Worm (Caenorhabditis elegans) whole organism, L1 larva: ENCODE measurements around the gene C16D9.1.

Experiments
- C34B4.2 ChIP-seq: sonication (generic microtip); optimal IDR thresholded peaks from 2 replicates; lab custom pipeline; 2017; ENCODE audit warnings: mild to moderate bottlenecking, missing genetic modification characterization, missing compliant biosample characterization
- F16B12.6 ChIP-seq: fragments of 150-350 bp; optimal IDR thresholded peaks from 2 replicates; lab custom pipeline; 2014; ENCODE audit warnings: missing biosample characterization, missing genetic modification characterization
- alr-1 ChIP-seq: fragments of 200-800 bp; sonication (Bioruptor generic); optimal IDR thresholded peaks from 2 replicates; lab custom pipeline; 2018; ENCODE audit warnings: borderline replicate concordance, mild to moderate bottlenecking, missing genetic modification characterization, missing compliant biosample characterization
- aly-2 ChIP-seq: fragments of 150-350 bp; optimal IDR thresholded peaks from 2 replicates; lab custom pipeline; 2014; ENCODE audit warnings: missing biosample characterization, missing genetic modification characterization
- ama-1 ChIP-seq: fragments of 150-350 bp; optimal IDR thresholded peaks from 2 replicates; lab custom pipeline; 2014
- ceh-88 ChIP-seq: fragments of 200-800 bp; sonication (Bioruptor generic); IDR thresholded peaks from 2 replicates; pipeline ENCODE4 v1.3.6; 2022; ENCODE audit warnings: missing genetic modification characterization, missing compliant biosample characterization
- dpl-1 ChIP-seq, 3 experiments: fragments of 150-350 bp in 2 of 3; sonication (generic microtip) in 1 of 3; optimal IDR thresholded peaks; 2 replicates each; lab custom pipeline; 2014 to 2017; ENCODE audit warnings: missing biosample characterization in 3 of 3, missing genetic modification characterization in 3 of 3, missing genetic modification reagents in 3 of 3
- efl-1 ChIP-seq, 4 experiments: fragments of 150-350 bp; optimal IDR thresholded peaks in 3 of 4; peaks in 1 of 4; 1 replicate in 1 of 4; 2 replicates in 3 of 4; lab custom pipeline; 2014; ENCODE audit warnings: missing biosample characterization in 2 of 4, missing genetic modification characterization in 2 of 4, missing genetic modification reagents in 2 of 4
- efl-3 ChIP-seq: fragments of 200-800 bp; sonication (Bioruptor generic); optimal IDR thresholded peaks from 2 replicates; lab custom pipeline; 2018; ENCODE audit warnings: mild to moderate bottlenecking, missing genetic modification characterization, missing compliant biosample characterization
- egl-13 ChIP-seq: sonication (generic microtip); optimal IDR thresholded peaks from 2 replicates; lab custom pipeline; 2016; ENCODE audit warnings: missing genotype, missing genetic modification reagents, missing genetic modification characterization, missing compliant biosample characterization
- egl-27 ChIP-seq, 2 experiments: fragments of 150-350 bp in 1 of 2; sonication (generic microtip); optimal IDR thresholded peaks; 3 replicates each; lab custom pipeline; 2017 to 2018; ENCODE audit warnings: missing biosample characterization in 2 of 2, missing genetic modification characterization in 2 of 2, missing genetic modification reagents in 2 of 2
- elt-2 ChIP-seq: sonication (generic microtip); optimal IDR thresholded peaks from 2 replicates; lab custom pipeline; 2016; ENCODE audit warnings: missing genetic modification characterization, mild to moderate bottlenecking, inconsistent platforms, missing compliant biosample characterization, missing genetic modification reagents
- elt-3 ChIP-seq, 6 experiments: fragments of 150-350 bp in 1 of 6; sonication (generic microtip); optimal IDR thresholded peaks; 2 replicates each; lab custom pipeline; 2017 to 2018; ENCODE audit warnings: missing biosample characterization in 6 of 6, missing genetic modification characterization in 6 of 6, inconsistent platforms in 1 of 6
- fkh-10 ChIP-seq: sonication (generic microtip); optimal IDR thresholded peaks from 2 replicates; lab custom pipeline; 2017; ENCODE audit warnings: missing biosample characterization, missing genetic modification reagents, missing genetic modification characterization
- fkh-8 ChIP-seq: sonication (generic microtip); optimal IDR thresholded peaks from 2 replicates; lab custom pipeline; 2016; ENCODE audit warnings: mild to moderate bottlenecking, missing genetic modification characterization, missing compliant biosample characterization
- fos-1 ChIP-seq: fragments of 150-350 bp; optimal IDR thresholded peaks from 2 replicates; lab custom pipeline; 2014; ENCODE audit warnings: missing biosample characterization, missing genetic modification characterization
- hlh-4 ChIP-seq: sonication (generic microtip); optimal IDR thresholded peaks from 2 replicates; lab custom pipeline; 2016; ENCODE audit warnings: mild to moderate bottlenecking, missing genetic modification characterization, missing compliant biosample characterization
- irx-1 ChIP-seq: sonication (generic microtip); optimal IDR thresholded peaks from 2 replicates; lab custom pipeline; 2016; ENCODE audit warnings: missing genetic modification characterization, missing compliant biosample characterization
- lin-13 ChIP-seq: fragments of 150-350 bp; optimal IDR thresholded peaks from 2 replicates; lab custom pipeline; 2014; ENCODE audit warnings: missing biosample characterization, missing genetic modification reagents, missing genetic modification characterization
- lin-15B ChIP-seq: fragments of 150-350 bp; sonication (generic microtip); optimal IDR thresholded peaks from 3 replicates; lab custom pipeline; 2014; ENCODE audit warnings: missing biosample characterization, missing genetic modification characterization
- lin-39 ChIP-seq: fragments of 150-350 bp; optimal IDR thresholded peaks from 2 replicates; lab custom pipeline; 2014; ENCODE audit warnings: missing biosample characterization, missing genetic modification reagents, missing genetic modification characterization
- lir-3 ChIP-seq: sonication (generic microtip); optimal IDR thresholded peaks from 2 replicates; lab custom pipeline; 2016; ENCODE audit warnings: mild to moderate bottlenecking, missing genetic modification characterization, moderate library complexity, missing compliant biosample characterization; ENCODE audit not compliant: poor library complexity
- lsy-2 ChIP-seq, 2 experiments: fragments of 150-350 bp; optimal IDR thresholded peaks; 2 replicates each; lab custom pipeline; 2014; ENCODE audit warnings: missing biosample characterization in 2 of 2, missing genetic modification characterization in 2 of 2
- mdl-1 ChIP-seq, 2 experiments: fragments of 150-350 bp; optimal IDR thresholded peaks; 2 replicates each; lab custom pipeline; 2014 to 2017; ENCODE audit warnings: missing biosample characterization in 2 of 2, missing genetic modification characterization in 2 of 2, inconsistent platforms in 1 of 2
- mef-2 ChIP-seq: fragments of 150-350 bp; optimal IDR thresholded peaks from 2 replicates; lab custom pipeline; 2014; ENCODE audit warnings: missing biosample characterization, missing genetic modification characterization
- mep-1 ChIP-seq: fragments of 150-350 bp; optimal IDR thresholded peaks from 2 replicates; lab custom pipeline; 2014; ENCODE audit warnings: missing biosample characterization, missing genetic modification characterization
- nhr-12 ChIP-seq: sonication (generic microtip); optimal IDR thresholded peaks from 2 replicates; lab custom pipeline; 2017; ENCODE audit warnings: missing biosample characterization, missing genetic modification characterization
- nhr-19 ChIP-seq: fragments of 200-800 bp; sonication (Bioruptor generic); conservative IDR thresholded peaks from 2 replicates; pipeline ENCODE4 v1.3.6; 2022; ENCODE audit warnings: missing genetic modification characterization, missing compliant biosample characterization
- nhr-47 ChIP-seq: sonication (generic microtip); optimal IDR thresholded peaks from 2 replicates; lab custom pipeline; 2016; ENCODE audit warnings: mild to moderate bottlenecking, missing genetic modification characterization, moderate library complexity, missing compliant biosample characterization
- nhr-71 ChIP-seq: sonication (generic microtip); optimal IDR thresholded peaks from 2 replicates; lab custom pipeline; 2016; ENCODE audit warnings: mild to moderate bottlenecking, missing genetic modification characterization, moderate library complexity, missing compliant biosample characterization
- nhr-77 ChIP-seq: fragments of 150-350 bp; optimal IDR thresholded peaks from 2 replicates; lab custom pipeline; 2014; ENCODE audit warnings: missing biosample characterization, missing genetic modification characterization
- nhr-84 ChIP-seq: sonication (generic microtip); optimal IDR thresholded peaks from 2 replicates; lab custom pipeline; 2017; ENCODE audit warnings: missing biosample characterization, missing genetic modification characterization
- nhr-85 ChIP-seq: sonication (generic microtip); peaks from one replicate; lab custom pipeline; 2016; ENCODE audit warnings: missing genetic modification characterization, inconsistent platforms, missing compliant biosample characterization
- pax-3 ChIP-seq: fragments of 200-800 bp; sonication (Bioruptor generic); optimal IDR thresholded peaks from 2 replicates; lab custom pipeline; 2018; ENCODE audit warnings: mild to moderate bottlenecking, missing genetic modification characterization, moderate library complexity, missing compliant biosample characterization
- rnt-1 ChIP-seq: sonication (generic microtip); optimal IDR thresholded peaks from 2 replicates; lab custom pipeline; 2016; ENCODE audit warnings: mild to moderate bottlenecking, missing genetic modification characterization, moderate library complexity, missing compliant biosample characterization
- skn-1 ChIP-seq: fragments of 150-350 bp; optimal IDR thresholded peaks from 2 replicates; lab custom pipeline; 2014; ENCODE audit warnings: missing biosample characterization, missing genetic modification characterization
- snpc-4 ChIP-seq: fragments of 150-350 bp; optimal IDR thresholded peaks from 2 replicates; lab custom pipeline; 2014; ENCODE audit warnings: missing biosample characterization, missing genetic modification characterization
- snu-23 ChIP-seq: sonication (generic microtip); optimal IDR thresholded peaks from 2 replicates; lab custom pipeline; 2016; ENCODE audit warnings: missing genetic modification characterization, missing compliant biosample characterization
- sox-4 ChIP-seq: sonication (generic microtip); optimal IDR thresholded peaks from 2 replicates; lab custom pipeline; 2016; ENCODE audit warnings: missing genetic modification characterization, missing compliant biosample characterization
- sptf-1 ChIP-seq: fragments of 150-350 bp; optimal IDR thresholded peaks from 2 replicates; lab custom pipeline; 2014; ENCODE audit warnings: missing biosample characterization, missing genetic modification characterization
- swsn-7 ChIP-seq: sonication (generic microtip); optimal IDR thresholded peaks from 2 replicates; lab custom pipeline; 2016; ENCODE audit warnings: missing genetic modification characterization, missing compliant biosample characterization
- tbx-2 ChIP-seq: sonication (generic microtip); optimal IDR thresholded peaks from 2 replicates; lab custom pipeline; 2016; ENCODE audit warnings: missing genetic modification characterization, missing compliant biosample characterization
- tlp-1 ChIP-seq: fragments of 150-350 bp; optimal IDR thresholded peaks from 2 replicates; lab custom pipeline; 2014; ENCODE audit warnings: missing biosample characterization, missing genetic modification characterization
- unc-62 ChIP-seq: fragments of 150-350 bp; optimal IDR thresholded peaks from 2 replicates; lab custom pipeline; 2014; ENCODE audit warnings: missing biosample characterization, missing genetic modification reagents, missing genetic modification characterization
- unc-86 ChIP-seq: sonication (generic microtip); optimal IDR thresholded peaks from 2 replicates; lab custom pipeline; 2016; ENCODE audit warnings: missing genetic modification characterization, missing compliant biosample characterization
- unc-98 ChIP-seq: fragments of 200-800 bp; sonication (Bioruptor generic); IDR thresholded peaks from 2 replicates; pipeline ENCODE4 v1.3.6; 2022; ENCODE audit warnings: missing genetic modification characterization, missing compliant biosample characterization
- xbp-1 ChIP-seq: sonication (generic microtip); optimal IDR thresholded peaks from 2 replicates; lab custom pipeline; 2016; ENCODE audit warnings: missing genetic modification characterization, missing compliant biosample characterization
- zip-4 ChIP-seq: fragments of 200-800 bp; sonication (Bioruptor generic); optimal IDR thresholded peaks from 2 replicates; lab custom pipeline; 2018; ENCODE audit warnings: mild to moderate bottlenecking, missing genetic modification characterization, moderate library complexity, missing compliant biosample characterization
- ztf-11 ChIP-seq, 2 experiments: sonication (generic microtip); optimal IDR thresholded peaks; 2 replicates each; lab custom pipeline; 2016 to 2017; ENCODE audit warnings: missing genetic modification characterization in 2 of 2, missing biosample characterization in 1 of 2, missing compliant biosample characterization in 1 of 2
- ztf-4 ChIP-seq: fragments of 150-350 bp; optimal IDR thresholded peaks from 2 replicates; lab custom pipeline; 2014; ENCODE audit warnings: missing biosample characterization, missing genetic modification characterization

The C16D9.1 gene

DNA sequence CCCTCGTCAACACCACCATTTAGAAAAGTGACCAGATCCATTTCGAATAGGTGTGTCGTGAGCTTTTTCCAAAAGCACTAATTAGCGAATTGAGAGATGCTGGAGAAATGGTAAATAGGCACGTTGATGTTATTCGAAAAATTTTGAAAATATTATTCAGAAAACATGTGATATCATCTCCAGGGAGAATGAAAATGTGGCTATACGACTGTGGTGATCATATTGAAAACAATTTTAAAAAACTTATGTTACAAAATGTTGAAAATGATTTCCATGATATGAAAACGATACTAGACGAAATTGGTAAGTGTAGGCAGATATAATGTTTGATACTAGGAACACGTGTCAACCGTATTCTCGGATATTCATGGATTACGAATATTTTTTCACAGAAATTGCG, 32.3 kb upstream of the C16D9.1 start, which contains the start of gene K07C11.10:
K07C11.10 (minus strand) TSS at position 101 of the 400 bp plus-strand sequence.
- TF ChIP-seq rnt-1 (tag; lab: Kevin White, UChicago) (no peak), dpl-1 (GFP tag; optimal IDR thresholded peaks at IDR 0.05; lab: Kevin White, UChicago) (no peak), mep-1 (tag; lab: Kevin White, UChicago) (no peak), nhr-85 (tag; lab: Kevin White, UChicago) (no peak), ztf-11 (tag; optimal IDR thresholded peaks at IDR 0.05; lab: Kevin White, UChicago) (no peak), nhr-19 (GFP tag; lab: Robert Waterston, UW) (no peak), fkh-8 (tag; lab: Kevin White, UChicago) (peak; percentile 43), ztf-4 (no peak), sox-4 (tag; lab: Kevin White, UChicago) (no peak)
- TF ChIP-seq, all 84 proteins: peak for 1

- no peak for TF ChIP-seq nhr-84 (tag; lab: Kevin White, UChicago)
- peak; percentile 71 for TF ChIP-seq zip-4
- peak; percentile 50; the same call in 1 of the 2 replicates for TF ChIP-seq unc-98 (GFP tag; lab: Robert Waterston, UW)
- TF ChIP-seq pax-3 (tag; lab: Kevin White, UChicago), result peak; percentile 53
- TF ChIP-seq lin-13 (GFP tag; lab: Kevin White, UChicago), result peak; percentile 71
- TF ChIP-seq tbx-2 (tag; lab: Kevin White, UChicago), result peak; percentile 84
- TF ChIP-seq aly-2 (tag; lab: Kevin White, UChicago), result peak; percentile 53
- TF ChIP-seq F16B12.6 (tag; lab: Kevin White, UChicago), result peak; percentile 22
- no peak for TF ChIP-seq C34B4.2 (tag; lab: Kevin White, UChicago)
- TF ChIP-seq nhr-71 (tag; lab: Kevin White, UChicago), result peak; percentile 94
- peak; percentile 94 for TF ChIP-seq ama-1 (lab: Kevin White, UChicago)
- no peak for TF ChIP-seq mef-2 (tag; lab: Kevin White, UChicago)
- peak; percentile 81 for TF ChIP-seq irx-1
- peak; percentile 46 to 67 (median 60) for TF ChIP-seq dpl-1 (GFP tag; optimal IDR thresholded peaks at IDR 0.05; lab: Kevin White, UChicago)
- peak; percentile 95 for TF ChIP-seq rnt-1 (tag; lab: Kevin White, UChicago)
- TF ChIP-seq nhr-12 (tag; lab: Kevin White, UChicago), result no peak
- TF ChIP-seq lsy-2 (tag; optimal IDR thresholded peaks at IDR 0.05; lab: Kevin White, UChicago), result peak; percentile 58 to 78
- peak; percentile 90 for TF ChIP-seq nhr-47 (tag; lab: Kevin White, UChicago)
- TF ChIP-seq sptf-1 (tag; lab: Kevin White, UChicago), result no peak
- TF ChIP-seq xbp-1, result peak; percentile 86
- TF ChIP-seq lin-39 (tag; lab: Kevin White, UChicago), result peak; percentile 58
- TF ChIP-seq elt-2 (tag; lab: Kevin White, UChicago), result peak; percentile 88
- no peak for TF ChIP-seq alr-1 (tag; lab: Kevin White, UChicago)
- TF ChIP-seq egl-27 (tag; optimal IDR thresholded peaks at IDR 0.05; lab: Kevin White, UChicago), result no peak
- TF ChIP-seq efl-1 (optimal IDR thresholded peaks at IDR 0.05; lab: Kevin White, UChicago), result peak; percentile 63 to 77
- TF ChIP-seq efl-1 (GFP tag; optimal IDR thresholded peaks at IDR 0.05 in 1 of 2; lab: Kevin White, UChicago), result peak; percentile 57 to 96
- peak in 1 of 2 experiments; percentile 72 for TF ChIP-seq mdl-1 (tag; optimal IDR thresholded peaks at IDR 0.05; lab: Kevin White, UChicago)
- peak; percentile 54 for TF ChIP-seq egl-13
- peak; percentile 45 for TF ChIP-seq efl-3
- peak; percentile 95 for TF ChIP-seq swsn-7 (tag; lab: Kevin White, UChicago)
- TF ChIP-seq lin-15B (tag; lab: Kevin White, UChicago), result peak; percentile 42
- peak; percentile 99 for TF ChIP-seq snpc-4
- peak; percentile 71 for TF ChIP-seq unc-86
- peak; percentile 60 for TF ChIP-seq ztf-4
- no peak for TF ChIP-seq hlh-4 (tag; lab: Kevin White, UChicago)
- TF ChIP-seq ceh-88 (GFP tag; lab: Robert Waterston, UW), result peak; percentile 63
- no peak for TF ChIP-seq fkh-10
- no peak for TF ChIP-seq tlp-1 (tag; lab: Kevin White, UChicago)
- peak; percentile 8 to 46 (median 25) for TF ChIP-seq elt-3 (tag; optimal IDR thresholded peaks at IDR 0.05; lab: Kevin White, UChicago)
- TF ChIP-seq nhr-19 (GFP tag; lab: Robert Waterston, UW), result peak; percentile 93
- TF ChIP-seq lir-3 (tag; lab: Kevin White, UChicago), result peak; percentile 58
- no peak for TF ChIP-seq unc-62
- peak; percentile 39 for TF ChIP-seq skn-1
- peak; percentile 92 for TF ChIP-seq snu-23 (GFP tag; lab: Kevin White, UChicago)
- TF ChIP-seq nhr-77 (tag; lab: Kevin White, UChicago), result peak; percentile 84
- peak; percentile 53 for TF ChIP-seq fkh-8 (tag; lab: Kevin White, UChicago)
- peak; percentile 52 for TF ChIP-seq fos-1 (tag; lab: Kevin White, UChicago)
Measured at ce11 chrV:8228712-8229119, 30.4 kb upstream of the C16D9.1 start.
